Worm (Caenorhabditis elegans) whole organism, young adult: Measurements from ENCODE around the gene F56H9.2.

ENCODE experiments used
- B0336.3 ChIP-seq: fragments of 200-800 bp; sonication (Bioruptor generic); IDR thresholded peaks from 2 replicates; pipeline ENCODE4 v1.3.6; 2022; ENCODE audit warnings: missing genetic modification characterization, missing compliant biosample characterization
- C17E4.6 ChIP-seq: fragments of 200-800 bp; sonication (Bioruptor generic); IDR thresholded peaks from 2 replicates; pipeline ENCODE4 v1.3.6; 2022; ENCODE audit warnings: missing genetic modification reagents, missing genetic modification characterization, missing compliant biosample characterization
- F33H1.4 ChIP-seq: fragments of 200-800 bp; sonication (Bioruptor generic); IDR thresholded peaks from 2 replicates; pipeline ENCODE4 v1.3.6; 2022; ENCODE audit warnings: missing genetic modification reagents, missing genetic modification characterization, missing compliant biosample characterization
- F49E8.2 ChIP-seq: sonication (generic microtip); optimal IDR thresholded peaks from 3 replicates; lab custom pipeline; 2017; ENCODE audit warnings: missing genetic modification characterization, mild to moderate bottlenecking, missing compliant biosample characterization, antibody characterized with exemption, moderate library complexity; ENCODE audit not compliant: insufficient read depth
- F57C9.4 ChIP-seq: sonication (generic microtip); optimal IDR thresholded peaks from 2 replicates; lab custom pipeline; 2017; ENCODE audit warnings: mild to moderate bottlenecking, missing genetic modification characterization, missing compliant biosample characterization
- T26A5.8 ChIP-seq: sonication (generic microtip); optimal IDR thresholded peaks from 2 replicates; lab custom pipeline; 2016; ENCODE audit warnings: missing genetic modification characterization, missing compliant biosample characterization
- Y53F4B.3 ChIP-seq: fragments of 200-800 bp; sonication (Bioruptor generic); IDR thresholded peaks from 2 replicates; pipeline ENCODE4 v1.3.6; 2022; ENCODE audit warnings: missing genetic modification reagents, missing genetic modification characterization, missing compliant biosample characterization
- ZK185.1 ChIP-seq: sonication (generic microtip); optimal IDR thresholded peaks from 2 replicates; lab custom pipeline; 2016; ENCODE audit warnings: mild to moderate bottlenecking, missing genetic modification characterization, missing compliant biosample characterization; ENCODE audit not compliant: poor library complexity, severe bottlenecking
- akir-1 ChIP-seq: fragments of 200-800 bp; sonication (Bioruptor generic); optimal IDR thresholded peaks from 2 replicates; lab custom pipeline; 2018; ENCODE audit warnings: mild to moderate bottlenecking, missing genetic modification characterization, moderate library complexity, missing compliant biosample characterization
- bed-1 ChIP-seq: fragments of 200-800 bp; sonication (Bioruptor generic); IDR thresholded peaks from 2 replicates; pipeline ENCODE4 v1.3.6; 2022; ENCODE audit warnings: missing genetic modification reagents, missing genetic modification characterization, missing compliant biosample characterization
- ceh-100 ChIP-seq: fragments of 200-800 bp; sonication (Bioruptor generic); IDR thresholded peaks from 2 replicates; pipeline ENCODE4 v1.3.6; 2022; ENCODE audit warnings: missing genetic modification reagents, missing genetic modification characterization, missing compliant biosample characterization
- ceh-79 ChIP-seq: sonication (generic microtip); optimal IDR thresholded peaks from 2 replicates; lab custom pipeline; 2017; ENCODE audit warnings: mild to moderate bottlenecking, missing genetic modification characterization, missing compliant biosample characterization
- ceh-91 ChIP-seq: fragments of 200-800 bp; sonication (Bioruptor generic); IDR thresholded peaks from 2 replicates; pipeline ENCODE4 v1.3.6; 2022; ENCODE audit warnings: missing genetic modification reagents, missing genetic modification characterization, missing compliant biosample characterization
- chd-7 ChIP-seq: sonication (generic microtip); optimal IDR thresholded peaks from 2 replicates; lab custom pipeline; 2016; ENCODE audit warnings: mild to moderate bottlenecking, missing genetic modification characterization, moderate library complexity, missing compliant biosample characterization
- dpl-1 ChIP-seq: fragments of 150-350 bp; optimal IDR thresholded peaks from 2 replicates; lab custom pipeline; 2014; ENCODE audit warnings: missing biosample characterization, missing genetic modification reagents, missing genetic modification characterization
- egrh-3 ChIP-seq: fragments of 200-800 bp; sonication (Bioruptor generic); IDR thresholded peaks from 2 replicates; pipeline ENCODE4 v1.3.6; 2022; ENCODE audit warnings: missing genetic modification reagents, missing genetic modification characterization, missing compliant biosample characterization
- fkh-3 ChIP-seq: sonication (generic microtip); optimal IDR thresholded peaks from 2 replicates; lab custom pipeline; 2016; ENCODE audit warnings: mild to moderate bottlenecking, missing genetic modification characterization, missing compliant biosample characterization
- gei-17 ChIP-seq: fragments of 200-800 bp; sonication (Bioruptor generic); optimal IDR thresholded peaks from 2 replicates; lab custom pipeline; 2018; ENCODE audit warnings: mild to moderate bottlenecking, missing genetic modification characterization, missing compliant biosample characterization
- let-526 ChIP-seq: fragments of 200-800 bp; sonication (Bioruptor generic); IDR thresholded peaks from 2 replicates; pipeline ENCODE4 v1.3.6; 2022; ENCODE audit warnings: missing genetic modification reagents, missing genetic modification characterization, missing compliant biosample characterization
- lsl-1 ChIP-seq: fragments of 200-800 bp; sonication (Bioruptor generic); optimal IDR thresholded peaks from 2 replicates; lab custom pipeline; 2018; ENCODE audit warnings: mild to moderate bottlenecking, missing genetic modification characterization, moderate library complexity, missing compliant biosample characterization
- lsy-27 ChIP-seq: sonication (generic microtip); optimal IDR thresholded peaks from 2 replicates; lab custom pipeline; 2017; ENCODE audit warnings: missing genetic modification characterization, mild to moderate bottlenecking, missing compliant biosample characterization, antibody characterized with exemption, missing genotype, borderline replicate concordance; ENCODE audit not compliant: insufficient read depth
- mcd-1 ChIP-seq: fragments of 200-800 bp; sonication (Bioruptor generic); IDR thresholded peaks from 2 replicates; pipeline ENCODE4 v1.3.6; 2022; ENCODE audit warnings: missing genetic modification reagents, missing genetic modification characterization, missing compliant biosample characterization
- mel-28 ChIP-seq: sonication (generic microtip); optimal IDR thresholded peaks from 2 replicates; lab custom pipeline; 2016; ENCODE audit warnings: borderline replicate concordance, mild to moderate bottlenecking, missing genetic modification characterization, missing compliant biosample characterization
- mes-4 ChIP-seq: sonication (generic microtip); optimal IDR thresholded peaks from 2 replicates; lab custom pipeline; 2016; ENCODE audit warnings: missing genotype, missing genetic modification characterization, missing compliant biosample characterization
- mxl-1 ChIP-seq: sonication (generic microtip); optimal IDR thresholded peaks from 2 replicates; lab custom pipeline; 2016; ENCODE audit warnings: missing genetic modification characterization, missing compliant biosample characterization
- nfya-2 ChIP-seq: fragments of 200-800 bp; sonication (Bioruptor generic); IDR thresholded peaks from 2 replicates; pipeline ENCODE4 v1.3.6; 2022; ENCODE audit warnings: missing genetic modification reagents, missing genetic modification characterization, missing compliant biosample characterization
- pha-4 ChIP-seq: fragments of 150-350 bp; sonication (generic microtip); optimal IDR thresholded peaks from 2 replicates; lab custom pipeline; 2014; ENCODE audit warnings: missing biosample characterization, missing genetic modification reagents, missing genetic modification characterization
- repo-1 ChIP-seq: sonication (generic microtip); optimal IDR thresholded peaks from 2 replicates; lab custom pipeline; 2017; ENCODE audit warnings: mild to moderate bottlenecking, missing genetic modification characterization, missing compliant biosample characterization
- snpc-4 ChIP-seq, 5 experiments: fragments of 150-350 bp in 1 of 5; sonication (generic microtip) in 4 of 5; optimal IDR thresholded peaks; 2 replicates each; lab custom pipeline; 2014 to 2018; ENCODE audit warnings: missing genetic modification characterization in 5 of 5, missing biosample characterization in 3 of 5, antibody characterized with exemption in 2 of 5, mild to moderate bottlenecking in 2 of 5, missing compliant biosample characterization in 2 of 5, missing genotype in 2 of 5, moderate library complexity in 2 of 5, missing genetic modification reagents in 1 of 5
- unc-62 ChIP-seq: fragments of 150-350 bp; optimal IDR thresholded peaks from 2 replicates; lab custom pipeline; 2014; ENCODE audit warnings: missing biosample characterization, missing genetic modification reagents, missing genetic modification characterization
- xnd-1 ChIP-seq: sonication (generic microtip); optimal IDR thresholded peaks from 2 replicates; lab custom pipeline; 2016; ENCODE audit warnings: missing genotype, missing genetic modification reagents, missing genetic modification characterization, missing compliant biosample characterization
- zfh-2 ChIP-seq: fragments of 200-800 bp; sonication (Bioruptor generic); conservative IDR thresholded peaks from 2 replicates; pipeline ENCODE4 v1.3.6; 2022; ENCODE audit warnings: missing genetic modification reagents, missing genetic modification characterization, missing compliant biosample characterization
- ztf-18 ChIP-seq: sonication (generic microtip); optimal IDR thresholded peaks from 2 replicates; lab custom pipeline; 2016; ENCODE audit warnings: missing genotype, mild to moderate bottlenecking, missing genetic modification characterization, missing compliant biosample characterization
- ztf-22 ChIP-seq: fragments of 200-800 bp; sonication (Bioruptor generic); optimal IDR thresholded peaks from 2 replicates; lab custom pipeline; 2018; ENCODE audit warnings: mild to moderate bottlenecking, missing genetic modification characterization, moderate library complexity, missing compliant biosample characterization
- ztf-26 ChIP-seq: sonication (generic microtip); optimal IDR thresholded peaks from 2 replicates; lab custom pipeline; 2017; ENCODE audit warnings: missing genetic modification characterization, missing compliant biosample characterization
- ztf-28 ChIP-seq: fragments of 200-800 bp; sonication (Bioruptor generic); IDR thresholded peaks from 2 replicates; pipeline ENCODE4 v1.3.6; 2022; ENCODE audit warnings: missing genetic modification reagents, missing genetic modification characterization, missing compliant biosample characterization

The F56H9.2 gene

ce11 chrV:12632048-12632447, 5.4 kb upstream of the F56H9.2 start, which contains the start of gene srx-113:
srx-113 (minus strand) TSS chrV:12632148.
- TF ChIP-seq nfya-2 (GFP tag; lab: Robert Waterston, UW) (no peak), ztf-22 (GFP tag; lab: Kevin White, UChicago) (no peak), unc-62 (GFP tag; lab: Kevin White, UChicago) (no peak), dpl-1 (GFP tag; lab: Kevin White, UChicago) (no peak)
- TF ChIP-seq, all 124 proteins: peak for 0

ce11 chrV:12633046-12633445, 4.4 kb upstream of the F56H9.2 start:
- 0 out of 2 replicates have a peak, but pooled peaks have one; percentile 16 for TF ChIP-seq bed-1 (GFP tag; lab: Robert Waterston, UW)
- no peak for TF ChIP-seq F57C9.4

ce11 chrV:12634050-12634449, 3.4 kb upstream of the F56H9.2 start:
- TF ChIP-seq T26A5.8 (tag; lab: Kevin White, UChicago) (no peak), F57C9.4 (no peak), fkh-3 (no peak), chd-7 (tag; lab: Kevin White, UChicago) (no peak), C17E4.6 (GFP tag; lab: Robert Waterston, UW) (no peak), egrh-3 (GFP tag; lab: Robert Waterston, UW) (no peak), B0336.3 (GFP tag; lab: Robert Waterston, UW) (no peak), xnd-1 (tag; lab: Kevin White, UChicago) (no peak), mxl-1 (tag; lab: Kevin White, UChicago) (no peak), ceh-100 (GFP tag; lab: Robert Waterston, UW) (no peak), ztf-28 (GFP tag; lab: Robert Waterston, UW) (no peak), mes-4 (tag; lab: Kevin White, UChicago) (no peak), ZK185.1 (tag; lab: Kevin White, UChicago) (no peak)

ce11 chrV:12634746-12635145, 2.7 kb upstream of the F56H9.2 start:
- TF ChIP-seq zfh-2 (GFP tag; lab: Robert Waterston, UW) = no peak
- no peak for TF ChIP-seq gei-17
- no peak for TF ChIP-seq ceh-91 (GFP tag; lab: Robert Waterston, UW)
- TF ChIP-seq ztf-18 (tag; lab: Kevin White, UChicago) = no peak
- TF ChIP-seq pha-4 (tag; lab: Kevin White, UChicago) = no peak
- TF ChIP-seq let-526 (GFP tag; lab: Robert Waterston, UW) = no peak
- no peak for TF ChIP-seq nfya-2 (GFP tag; lab: Robert Waterston, UW)
- TF ChIP-seq F33H1.4 (GFP tag; lab: Robert Waterston, UW) = no peak
- no peak for TF ChIP-seq mcd-1 (GFP tag; lab: Robert Waterston, UW)
- no peak for TF ChIP-seq akir-1 (GFP tag; lab: Kevin White, UChicago)
- no peak for TF ChIP-seq repo-1 (tag; lab: Kevin White, UChicago)
- TF ChIP-seq lsl-1 (GFP tag; lab: Kevin White, UChicago) = no peak
- TF ChIP-seq Y53F4B.3 = no peak
- no peak for TF ChIP-seq T26A5.8 (tag; lab: Kevin White, UChicago)
- no peak for TF ChIP-seq ceh-79 (tag; lab: Kevin White, UChicago)
- no peak for TF ChIP-seq mel-28
- no peak for TF ChIP-seq ztf-26 (tag; lab: Kevin White, UChicago)
- TF ChIP-seq F49E8.2 (tag; lab: Kevin White, UChicago) = no peak
- no peak for TF ChIP-seq lsy-27
- no peak for TF ChIP-seq snpc-4 (GFP tag; optimal IDR thresholded peaks at IDR 0.05; lab: Kevin White, UChicago)
- TF ChIP-seq snpc-4 (tag; optimal IDR thresholded peaks at IDR 0.05; lab: Kevin White, UChicago) = no peak
- TF ChIP-seq, all 124 proteins: peak for 0
